Worm (Caenorhabditis elegans) whole organism, L3 larva: ENCODE data around the gene T14G8.3.

Source experiments
- ZK546.5 ChIP-seq: sonication (generic microtip); optimal IDR thresholded peaks from 2 replicates; lab custom pipeline; 2017; ENCODE audit warnings: missing biosample characterization, missing genetic modification characterization
- ama-1 ChIP-seq: fragments of 150-350 bp; optimal IDR thresholded peaks from 2 replicates; lab custom pipeline; 2018
- elt-1 ChIP-seq: fragments of 150-350 bp; optimal IDR thresholded peaks from 2 replicates; lab custom pipeline; 2014; ENCODE audit warnings: missing biosample characterization, missing genetic modification characterization
- elt-2 ChIP-seq: sonication (generic microtip); optimal IDR thresholded peaks from 2 replicates; lab custom pipeline; 2016; ENCODE audit warnings: missing genetic modification reagents, mild to moderate bottlenecking, missing genetic modification characterization, missing compliant biosample characterization
- fkh-10 ChIP-seq: sonication (generic microtip); optimal IDR thresholded peaks from 2 replicates; lab custom pipeline; 2017; ENCODE audit warnings: missing biosample characterization, missing genetic modification reagents, missing genetic modification characterization
- mdl-1 ChIP-seq: fragments of 150-350 bp; optimal IDR thresholded peaks from 2 replicates; lab custom pipeline; 2014; ENCODE audit warnings: missing biosample characterization, missing genetic modification characterization
- nhr-12 ChIP-seq: fragments of 150-350 bp; optimal IDR thresholded peaks from 2 replicates; lab custom pipeline; 2014; ENCODE audit warnings: missing biosample characterization, missing genetic modification characterization
- nhr-237 ChIP-seq: fragments of 150-350 bp; optimal IDR thresholded peaks from 2 replicates; lab custom pipeline; 2014; ENCODE audit warnings: missing biosample characterization, missing genetic modification characterization
- nhr-77 ChIP-seq: fragments of 150-350 bp; optimal IDR thresholded peaks from 2 replicates; lab custom pipeline; 2014; ENCODE audit warnings: missing biosample characterization, missing genetic modification characterization
- skn-1 ChIP-seq: fragments of 150-350 bp; optimal IDR thresholded peaks from 2 replicates; lab custom pipeline; 2014; ENCODE audit warnings: missing biosample characterization, missing genetic modification characterization
- unc-62 ChIP-seq: fragments of 150-350 bp; sonication (generic microtip); optimal IDR thresholded peaks from 4 replicates; lab custom pipeline; 2014; ENCODE audit warnings: missing biosample characterization, missing genetic modification reagents, missing genetic modification characterization
- ztf-11 ChIP-seq: fragments of 150-350 bp; optimal IDR thresholded peaks from 2 replicates; lab custom pipeline; 2014; ENCODE audit warnings: missing biosample characterization, missing genetic modification characterization

- no peak for TF ChIP-seq elt-2 (tag; lab: Kevin White, UChicago)
- no peak for TF ChIP-seq elt-1 (tag; lab: Kevin White, UChicago)
- no peak for TF ChIP-seq nhr-77 (tag; lab: Kevin White, UChicago)
- TF ChIP-seq ama-1 (lab: Kevin White, UChicago): no peak
- TF ChIP-seq fkh-10 (GFP tag; lab: Kevin White, UChicago): no peak
- no peak for TF ChIP-seq nhr-237
- no peak for TF ChIP-seq unc-62 (GFP tag; lab: Kevin White, UChicago)
- TF ChIP-seq skn-1: no peak
- no peak for TF ChIP-seq ztf-11 (tag; lab: Kevin White, UChicago)
- no peak for TF ChIP-seq ZK546.5 (tag; lab: Kevin White, UChicago)
- TF ChIP-seq mdl-1 (tag; lab: Kevin White, UChicago): no peak
- TF ChIP-seq nhr-12: no peak
These were observed 2.2 kb downstream of the T14G8.3 start for ce11 chrX:12863262-12863661.
